Fruit fly (Drosophila melanogaster): Measurements from ENCODE around the gene Nep2.
A peak's percentile ranks its signal among the peaks of the same experiment; 100 is the strongest.

- TF ChIP-seq CG34406 (GFP tag; optimal IDR thresholded peaks at IDR 0.05) (no peak), Eip78C (GFP tag) (no peak), eg (GFP tag; IDR thresholded peaks at IDR 0.05) (peak; percentile 34; the same call in 1 of the 3 replicates), CG11902 (GFP tag; optimal IDR thresholded peaks at IDR 0.05) (no peak), Hr39 (GFP tag; optimal IDR thresholded peaks at IDR 0.05) (no peak), OdsH (GFP tag; optimal IDR thresholded peaks at IDR 0.05) (no peak), Smox (GFP tag; optimal IDR thresholded peaks at IDR 0.05) (no peak)
These were observed 17.8 kb downstream of the Nep2 start, which contains the start of gene eIF3f1 for dm6 chr3R:4713775-4714360.

All from whole organism, prepupa.